Worm (Caenorhabditis elegans) whole organism, midembryonic: Measurements from ENCODE around the gene C03B1.2.

ENCODE experiments used
- cog-1 ChIP-seq: sonication (generic microtip); optimal IDR thresholded peaks from 2 replicates; lab custom pipeline; 2016; ENCODE audit warnings: missing genetic modification characterization, missing compliant biosample characterization
- ztf-29 ChIP-seq: fragments of 200-800 bp; sonication (Bioruptor generic); IDR thresholded peaks from 2 replicates; pipeline ENCODE4 v1.3.6; 2022; ENCODE audit warnings: missing genetic modification reagents, missing genetic modification characterization, missing compliant biosample characterization

DNA sequence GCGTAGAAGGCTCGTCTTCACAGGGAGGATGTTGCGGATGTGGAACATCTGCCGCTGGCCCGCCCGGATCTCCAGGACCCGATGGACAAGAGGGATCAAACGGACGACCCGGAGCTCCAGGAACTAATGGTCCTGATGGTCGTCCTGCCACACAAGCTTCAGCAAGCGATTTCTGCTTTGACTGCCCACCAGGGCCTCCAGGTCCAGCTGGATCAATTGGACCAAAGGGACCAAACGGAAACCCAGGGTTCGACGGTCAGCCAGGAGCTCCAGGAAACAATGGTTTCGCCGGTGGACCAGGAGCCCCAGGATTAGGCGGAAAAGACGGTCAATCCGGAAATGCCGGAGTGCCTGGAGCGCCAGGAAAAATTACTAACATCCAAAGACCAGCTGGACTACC, 35.2 kb upstream of the C03B1.2 start:
- no peak for TF ChIP-seq cog-1 (tag; lab: Kevin White, UChicago)
- TF ChIP-seq ztf-29 = no peak
